Worm (Caenorhabditis elegans) whole organism, L1 larva: ENCODE measurements around the gene K07E3.9.

Experiments used
- ets-5 ChIP-seq: fragments of 200-800 bp; sonication (Bioruptor generic); IDR thresholded peaks from 2 replicates; pipeline ENCODE4 v1.3.6; 2022; ENCODE audit warnings: missing genetic modification characterization, missing compliant biosample characterization
- lin-39 ChIP-seq: fragments of 150-350 bp; optimal IDR thresholded peaks from 2 replicates; lab custom pipeline; 2014; ENCODE audit warnings: missing biosample characterization, missing genetic modification reagents, missing genetic modification characterization
- nhr-11 ChIP-seq: fragments of 150-350 bp; optimal IDR thresholded peaks from 2 replicates; lab custom pipeline; 2014; ENCODE audit warnings: missing biosample characterization, missing genetic modification characterization
- nhr-12 ChIP-seq: sonication (generic microtip); optimal IDR thresholded peaks from 2 replicates; lab custom pipeline; 2017; ENCODE audit warnings: missing biosample characterization, missing genetic modification characterization
- nhr-19 ChIP-seq: fragments of 200-800 bp; sonication (Bioruptor generic); conservative IDR thresholded peaks from 2 replicates; pipeline ENCODE4 v1.3.6; 2022; ENCODE audit warnings: missing genetic modification characterization, missing compliant biosample characterization
- nhr-85 ChIP-seq: sonication (generic microtip); peaks from one replicate; lab custom pipeline; 2016; ENCODE audit warnings: missing genetic modification characterization, inconsistent platforms, missing compliant biosample characterization
- pqm-1 ChIP-seq: sonication (generic microtip); optimal IDR thresholded peaks from 3 replicates; lab custom pipeline; 2017; ENCODE audit warnings: missing biosample characterization, missing genetic modification characterization
- rnt-1 ChIP-seq: sonication (generic microtip); optimal IDR thresholded peaks from 2 replicates; lab custom pipeline; 2016; ENCODE audit warnings: mild to moderate bottlenecking, missing genetic modification characterization, moderate library complexity, missing compliant biosample characterization
- tbx-2 ChIP-seq: sonication (generic microtip); optimal IDR thresholded peaks from 2 replicates; lab custom pipeline; 2016; ENCODE audit warnings: missing genetic modification characterization, missing compliant biosample characterization

- TF ChIP-seq pqm-1 (tag; lab: Kevin White, UChicago) (no peak), nhr-85 (tag; lab: Kevin White, UChicago) (no peak), lin-39 (tag; lab: Kevin White, UChicago) (no peak), rnt-1 (tag; lab: Kevin White, UChicago) (no peak), nhr-19 (GFP tag; lab: Robert Waterston, UW) (no peak), ets-5 (GFP tag; lab: Robert Waterston, UW) (no peak), tbx-2 (tag; lab: Kevin White, UChicago) (no peak), nhr-12 (tag; lab: Kevin White, UChicago) (no peak), nhr-11 (tag; lab: Kevin White, UChicago) (no peak)
These were observed 33.5 kb upstream of the K07E3.9 start for ce11 chrX:8074527-8074926.
